Worm (Caenorhabditis elegans): Measurements from ENCODE around the gene str-106.

The str-106 gene

ce11 chrV:16214505-16214904 lies 34.1 kb downstream of the str-106 start, which contains the start of gene F11A5.9:
Gene F11A5.9, plus strand, starts transcription at chrV:16214890.
- TF ChIP-seq tra-4 (tag; optimal IDR thresholded peaks at IDR 0.05) (no peak), pes-1 (GFP tag; IDR thresholded peaks at IDR 0.05) (no peak), F13C5.2 (tag; optimal IDR thresholded peaks at IDR 0.05) (no peak), hmbx-1 (tag; optimal IDR thresholded peaks at IDR 0.05) (no peak), hmg-4 (GFP tag; optimal IDR thresholded peaks at IDR 0.05) (no peak), sea-1 (GFP tag; conservative IDR thresholded peaks at IDR 0.05) (no peak), scrt-1 (GFP tag; IDR thresholded peaks at IDR 0.05) (no peak), flt-1 (GFP tag; IDR thresholded peaks at IDR 0.05) (no peak), ceh-13 (GFP tag; optimal IDR thresholded peaks at IDR 0.05) (no peak), hnd-1 (tag; optimal IDR thresholded peaks at IDR 0.05) (no peak), tbx-11 (GFP tag; IDR thresholded peaks at IDR 0.05) (no peak), B0310.2 (tag; optimal IDR thresholded peaks at IDR 0.05) (no peak), ama-1 (optimal IDR thresholded peaks at IDR 0.05) (no peak), ets-7 (tag; optimal IDR thresholded peaks at IDR 0.05) (no peak), tbx-37 (GFP tag; conservative IDR thresholded peaks at IDR 0.05) (no peak), ceh-36 (tag; optimal IDR thresholded peaks at IDR 0.05) (no peak)

ce11 chrV:16218522-16218921 lies 38.1 kb downstream of the str-106 start, which contains the start of gene F11A5.15:
Gene F11A5.15, minus strand, starts transcription at chrV:16218622.
- TF ChIP-seq ceh-13 (GFP tag; optimal IDR thresholded peaks at IDR 0.05) = no peak

ce11 chrV:16218972-16219757 lies 38.7 kb downstream of the str-106 start, which contains the start of gene glc-1:
Gene glc-1, plus strand, starts transcription at chrV:16219634.
- TF ChIP-seq hmg-4 (GFP tag; optimal IDR thresholded peaks at IDR 0.05) (no peak), aly-1 (tag; optimal IDR thresholded peaks at IDR 0.05) (no peak), sea-1 (GFP tag; conservative IDR thresholded peaks at IDR 0.05) (no peak)

- no peak for TF ChIP-seq tbx-11 (GFP tag; IDR thresholded peaks at IDR 0.05)
- no peak for TF ChIP-seq hmg-4 (GFP tag; optimal IDR thresholded peaks at IDR 0.05)
- no peak for TF ChIP-seq ceh-13 (GFP tag; optimal IDR thresholded peaks at IDR 0.05)
- no peak for TF ChIP-seq scrt-1 (GFP tag; IDR thresholded peaks at IDR 0.05)
- no peak for TF ChIP-seq pes-1 (GFP tag; IDR thresholded peaks at IDR 0.05)
- TF ChIP-seq aly-1 (tag; optimal IDR thresholded peaks at IDR 0.05) = no peak
- no peak for TF ChIP-seq tbx-37 (GFP tag; conservative IDR thresholded peaks at IDR 0.05)
- no peak for TF ChIP-seq B0310.2 (tag; optimal IDR thresholded peaks at IDR 0.05)
- no peak for TF ChIP-seq ceh-36 (tag; optimal IDR thresholded peaks at IDR 0.05)
- TF ChIP-seq hnd-1 (tag; optimal IDR thresholded peaks at IDR 0.05) = no peak
- TF ChIP-seq hmbx-1 (tag; optimal IDR thresholded peaks at IDR 0.05) = no peak
- no peak for TF ChIP-seq flt-1 (GFP tag; IDR thresholded peaks at IDR 0.05)
- TF ChIP-seq tra-4 (tag; optimal IDR thresholded peaks at IDR 0.05) = no peak
Observed at ce11 chrV:16220020-16220419, 39.6 kb downstream of the str-106 start.

ce11 chrV:16224027-16224426 lies 43.6 kb downstream of the str-106 start, which contains the start of gene stdh-2:
Gene stdh-2, plus strand, starts transcription at chrV:16224327.
- TF ChIP-seq ama-1 (optimal IDR thresholded peaks at IDR 0.05) (no peak), ceh-36 (tag; optimal IDR thresholded peaks at IDR 0.05) (no peak), F13C5.2 (tag; optimal IDR thresholded peaks at IDR 0.05) (no peak), hmg-4 (GFP tag; optimal IDR thresholded peaks at IDR 0.05) (no peak), ets-7 (tag; optimal IDR thresholded peaks at IDR 0.05) (no peak), tra-4 (tag; optimal IDR thresholded peaks at IDR 0.05) (no peak)

- TF ChIP-seq B0310.2 (tag; optimal IDR thresholded peaks at IDR 0.05) = no peak
- no peak for TF ChIP-seq scrt-1 (GFP tag; IDR thresholded peaks at IDR 0.05)
Observed at ce11 chrV:16225524-16226116, 45.2 kb downstream of the str-106 start.

ce11 chrV:16226581-16226980 lies 46.1 kb downstream of the str-106 start, which contains the start of gene F11A5.13:
Gene F11A5.13, minus strand, starts transcription at chrV:16226681.
- TF ChIP-seq B0310.2 (tag; optimal IDR thresholded peaks at IDR 0.05) (no peak), aly-1 (tag; optimal IDR thresholded peaks at IDR 0.05) (no peak), hmbx-1 (tag; optimal IDR thresholded peaks at IDR 0.05) (no peak), tbx-11 (GFP tag; IDR thresholded peaks at IDR 0.05) (no peak), sea-1 (GFP tag; conservative IDR thresholded peaks at IDR 0.05) (no peak), hmg-4 (GFP tag; optimal IDR thresholded peaks at IDR 0.05) (no peak), scrt-1 (GFP tag; IDR thresholded peaks at IDR 0.05) (no peak), ama-1 (optimal IDR thresholded peaks at IDR 0.05) (no peak), ets-7 (tag; optimal IDR thresholded peaks at IDR 0.05) (no peak), ceh-13 (GFP tag; optimal IDR thresholded peaks at IDR 0.05) (no peak), tra-4 (tag; optimal IDR thresholded peaks at IDR 0.05) (no peak), F13C5.2 (tag; optimal IDR thresholded peaks at IDR 0.05) (no peak), pes-1 (GFP tag; IDR thresholded peaks at IDR 0.05) (no peak), hnd-1 (tag; optimal IDR thresholded peaks at IDR 0.05) (no peak), ceh-36 (tag; optimal IDR thresholded peaks at IDR 0.05) (no peak), tbx-37 (GFP tag; conservative IDR thresholded peaks at IDR 0.05) (no peak), flt-1 (GFP tag; IDR thresholded peaks at IDR 0.05) (no peak)

ce11 chrV:16229439-16229838 lies 49.0 kb downstream of the str-106 start:
- TF ChIP-seq aly-1 (tag; optimal IDR thresholded peaks at IDR 0.05) = no peak
- TF ChIP-seq hnd-1 (tag; optimal IDR thresholded peaks at IDR 0.05) = no peak
- TF ChIP-seq scrt-1 (GFP tag; IDR thresholded peaks at IDR 0.05) = no peak
- no peak for TF ChIP-seq tbx-11 (GFP tag; IDR thresholded peaks at IDR 0.05)
- TF ChIP-seq F13C5.2 (tag; optimal IDR thresholded peaks at IDR 0.05) = no peak
- TF ChIP-seq hmg-4 (GFP tag; optimal IDR thresholded peaks at IDR 0.05) = no peak
- no peak for TF ChIP-seq flt-1 (GFP tag; IDR thresholded peaks at IDR 0.05)
- no peak for TF ChIP-seq ama-1 (optimal IDR thresholded peaks at IDR 0.05)
- no peak for TF ChIP-seq hmbx-1 (tag; optimal IDR thresholded peaks at IDR 0.05)
- no peak for TF ChIP-seq ceh-13 (GFP tag; optimal IDR thresholded peaks at IDR 0.05)
- no peak for TF ChIP-seq ceh-36 (tag; optimal IDR thresholded peaks at IDR 0.05)
- no peak for TF ChIP-seq pes-1 (GFP tag; IDR thresholded peaks at IDR 0.05)
- TF ChIP-seq ets-7 (tag; optimal IDR thresholded peaks at IDR 0.05) = no peak
- TF ChIP-seq tbx-37 (GFP tag; conservative IDR thresholded peaks at IDR 0.05) = no peak
- no peak for TF ChIP-seq sea-1 (GFP tag; conservative IDR thresholded peaks at IDR 0.05)
- TF ChIP-seq tra-4 (tag; optimal IDR thresholded peaks at IDR 0.05) = no peak
- no peak for TF ChIP-seq B0310.2 (tag; optimal IDR thresholded peaks at IDR 0.05)

All from whole organism, early embryonic.